Worm (Caenorhabditis elegans): Measurements from ENCODE around the gene nhr-7.
A peak's percentile ranks its signal among the peaks of the same experiment; 100 is the strongest.

nhr-7 gene

DNA sequence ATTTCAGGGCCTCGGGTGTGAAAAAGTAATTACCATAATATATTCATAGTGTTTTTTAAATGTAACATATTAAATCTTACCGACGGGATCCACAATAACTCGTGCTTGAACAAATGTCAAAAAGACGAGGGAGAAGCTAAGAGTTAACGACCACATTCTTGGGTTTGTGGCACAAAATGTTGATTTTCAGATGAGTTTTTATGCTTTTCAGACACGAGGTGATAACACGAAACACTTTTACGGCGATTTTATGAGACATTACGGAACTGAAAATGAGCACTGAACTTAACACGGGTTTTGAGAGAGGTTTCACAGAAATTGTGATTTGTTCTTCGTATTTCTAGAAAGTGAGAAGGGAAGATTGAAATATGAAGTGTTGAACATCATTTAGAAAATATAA, 35.4 kb upstream of the nhr-7 start, which contains the start of gene B0035.13:
TSS of gene B0035.13 (minus strand) at position 173 of the 400 bp plus-strand sequence.
- TF ChIP-seq Y48G9A.11 (GFP tag; IDR thresholded peaks at IDR 0.05): no peak
- TF ChIP-seq T20F7.1 (GFP tag; optimal IDR thresholded peaks at IDR 0.05): no peak
- no peak for TF ChIP-seq ceh-62 (tag; optimal IDR thresholded peaks at IDR 0.05)
- TF ChIP-seq dve-1 (tag; optimal IDR thresholded peaks at IDR 0.05; ENCODE audit: insufficient read depth): peak; percentile 58
- TF ChIP-seq hlh-30 (tag; optimal IDR thresholded peaks at IDR 0.05; ENCODE audit: insufficient read depth): peak; percentile 14
- TF ChIP-seq nhr-42 (GFP tag; IDR thresholded peaks at IDR 0.05): no peak
- 0 out of 2 replicates have a peak, but pooled peaks have one; percentile 25 for TF ChIP-seq dmd-6 (GFP tag; IDR thresholded peaks at IDR 0.05)
- TF ChIP-seq daf-16 (GFP tag; optimal IDR thresholded peaks at IDR 0.05): no peak
- peak; percentile 39 for TF ChIP-seq daf-16 (tag; optimal IDR thresholded peaks at IDR 0.05)
- no peak for TF ChIP-seq lin-1 (GFP tag; IDR thresholded peaks at IDR 0.05)
- peak; percentile 45 for TF ChIP-seq nhr-77 (tag; optimal IDR thresholded peaks at IDR 0.05)
- TF ChIP-seq ama-1 (optimal IDR thresholded peaks at IDR 0.05): no peak
- no peak for TF ChIP-seq daf-19 (GFP tag; conservative IDR thresholded peaks at IDR 0.05)
- no peak for TF ChIP-seq lir-3 (tag; optimal IDR thresholded peaks at IDR 0.05)
- TF ChIP-seq mxl-3 (GFP tag; optimal IDR thresholded peaks at IDR 0.05): peak; percentile 29
- TF ChIP-seq lim-7 (GFP tag; IDR thresholded peaks at IDR 0.05): no peak
- TF ChIP-seq D1046.2 (GFP tag; IDR thresholded peaks at IDR 0.05): no peak
- TF ChIP-seq F26F4.8 (GFP tag; conservative IDR thresholded peaks at IDR 0.05): no peak
- no peak for TF ChIP-seq ctbp-1 (GFP tag; IDR thresholded peaks at IDR 0.05)
- no peak for TF ChIP-seq R02D3.7 (tag; optimal IDR thresholded peaks at IDR 0.05)
- no peak for TF ChIP-seq zfp-3 (GFP tag; conservative IDR thresholded peaks at IDR 0.05)
- TF ChIP-seq nhr-76 (tag; optimal IDR thresholded peaks at IDR 0.05): no peak
- TF ChIP-seq dmd-9 (GFP tag; IDR thresholded peaks at IDR 0.05): no peak
- peak; percentile 95 for TF ChIP-seq php-3 (GFP tag; IDR thresholded peaks at IDR 0.05)
- TF ChIP-seq nhr-237 (tag; optimal IDR thresholded peaks at IDR 0.05): no peak
- no peak for TF ChIP-seq F44E2.7 (GFP tag; IDR thresholded peaks at IDR 0.05)
- no peak for TF ChIP-seq madf-5 (GFP tag; IDR thresholded peaks at IDR 0.05)
- TF ChIP-seq mep-1 (tag; optimal IDR thresholded peaks at IDR 0.05): no peak
- no peak for TF ChIP-seq pha-4 (GFP tag; IDR thresholded peaks at IDR 0.05)
- TF ChIP-seq pha-4 (tag; optimal IDR thresholded peaks at IDR 0.05): no peak
- TF ChIP-seq nhr-28 (tag; optimal IDR thresholded peaks at IDR 0.05): peak; percentile 43
- peak; percentile 35 for TF ChIP-seq pqm-1 (tag; optimal IDR thresholded peaks at IDR 0.05)
- peak; percentile 10 for TF ChIP-seq hlh-11 (tag; optimal IDR thresholded peaks at IDR 0.05)
- no peak for TF ChIP-seq hmg-1.1 (GFP tag; IDR thresholded peaks at IDR 0.05)
- TF ChIP-seq Y75B8A.6 (GFP tag; IDR thresholded peaks at IDR 0.05): no peak
- no peak for TF ChIP-seq lin-29 (GFP tag; IDR thresholded peaks at IDR 0.05)

DNA sequence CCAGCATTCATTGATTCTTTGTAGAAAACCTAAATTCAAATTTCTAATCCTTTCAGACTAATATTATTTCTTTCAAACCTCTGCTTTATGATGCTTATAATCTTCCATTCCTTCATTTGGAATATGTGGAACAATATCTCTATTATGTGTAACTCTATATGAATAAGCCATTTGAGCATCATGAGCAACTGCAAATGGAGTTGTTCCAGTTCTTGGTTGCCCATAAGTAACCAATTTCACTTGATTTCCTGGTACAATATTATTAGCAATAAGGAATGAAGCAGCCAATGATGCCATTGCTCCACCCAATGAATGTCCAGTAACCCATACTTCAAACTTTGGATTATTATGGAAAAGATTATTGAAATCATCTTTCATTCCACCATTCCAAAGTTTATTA, 33.8 kb upstream of the nhr-7 start:
- TF ChIP-seq tag-97 (GFP tag; IDR thresholded peaks at IDR 0.05) (no peak), nhr-76 (tag; optimal IDR thresholded peaks at IDR 0.05) (no peak), F10B5.3 (tag; optimal IDR thresholded peaks at IDR 0.05) (no peak), php-3 (GFP tag; IDR thresholded peaks at IDR 0.05) (no peak)

DNA sequence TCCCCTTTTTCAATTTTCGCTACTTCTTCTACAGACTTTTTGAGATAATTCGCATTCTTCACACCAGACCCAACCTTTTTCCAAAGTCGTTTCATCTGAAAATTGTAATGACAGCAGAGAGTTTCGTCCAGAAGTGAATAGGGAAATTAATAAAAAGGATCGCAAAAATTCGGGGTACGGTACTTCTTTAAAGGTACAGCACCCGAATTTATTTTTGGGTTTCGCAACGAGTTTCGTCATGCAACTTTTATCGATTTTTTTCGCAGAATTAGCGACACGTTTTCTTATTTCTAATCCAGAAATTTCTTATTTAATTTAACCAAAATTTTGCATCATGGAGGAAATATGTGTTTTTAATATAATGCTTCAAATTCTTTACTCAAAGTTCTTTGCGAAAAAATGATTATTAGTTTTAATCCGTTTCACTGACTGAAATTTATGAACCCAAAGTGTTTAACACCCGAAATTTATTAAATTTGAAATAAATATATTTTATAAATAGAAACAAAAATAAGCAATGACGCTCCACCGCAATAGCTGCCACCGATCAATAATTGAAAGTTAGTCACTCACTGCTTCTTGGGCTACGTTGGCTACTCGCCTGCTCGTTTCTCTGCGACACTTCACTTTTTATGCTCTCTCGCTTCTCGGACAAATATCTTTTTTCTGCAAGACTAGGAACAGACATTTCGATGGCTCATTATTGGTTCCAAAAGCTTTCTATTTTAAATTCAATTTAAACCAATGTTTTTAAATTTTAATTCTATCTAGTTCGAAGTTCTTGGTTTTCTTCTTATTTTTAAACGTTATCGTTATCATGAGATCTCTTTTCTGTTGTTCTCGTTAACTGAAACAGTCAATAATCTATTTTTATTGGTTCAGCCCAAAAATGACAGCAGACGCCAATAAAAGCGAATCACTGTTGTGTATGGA, 27.3 kb upstream of the nhr-7 start, which contains the start of the genes B0035.15 and dnj-1:
TSS of gene B0035.15 (minus strand) at position 99 of the 933 bp plus-strand sequence.
TSS of gene dnj-1 (plus strand) at position 883 of the 933 bp plus-strand sequence.
- TF ChIP-seq dpl-1 (GFP tag; optimal IDR thresholded peaks at IDR 0.05) (peak; percentile 50), ZK546.5 (tag; optimal IDR thresholded peaks at IDR 0.05) (no peak), ztf-7 (tag; optimal IDR thresholded peaks at IDR 0.05) (no peak), nhr-28 (tag; optimal IDR thresholded peaks at IDR 0.05) (peak; percentile 62), hmg-1.1 (GFP tag; IDR thresholded peaks at IDR 0.05) (0 out of 2 replicates have a peak, but pooled peaks have one; percentile 44), nhr-77 (tag; optimal IDR thresholded peaks at IDR 0.05) (peak; percentile 1), zag-1 (tag; optimal IDR thresholded peaks at IDR 0.05) (no peak), F10B5.3 (tag; optimal IDR thresholded peaks at IDR 0.05) (no peak), mes-2 (tag; optimal IDR thresholded peaks at IDR 0.05; ENCODE audit: poor library complexity, severe bottlenecking) (peak; percentile 66), zip-11 (GFP tag; IDR thresholded peaks at IDR 0.05) (no peak), dmd-8 (GFP tag; IDR thresholded peaks at IDR 0.05) (no peak), nhr-111 (GFP tag; optimal IDR thresholded peaks at IDR 0.05) (no peak), lin-38 (GFP tag; IDR thresholded peaks at IDR 0.05) (peak; percentile 69), nhr-11 (tag; optimal IDR thresholded peaks at IDR 0.05) (no peak), lsy-2 (tag; optimal IDR thresholded peaks at IDR 0.05) (peak in 1 of 2 experiments; percentile 53), dve-1 (tag; optimal IDR thresholded peaks at IDR 0.05; ENCODE audit: insufficient read depth) (peak; percentile 46)
